Worm (Caenorhabditis elegans) whole organism, early embryonic: ENCODE results near the gene F41E6.7.

Experiments
- B0310.2 ChIP-seq: sonication (generic microtip); optimal IDR thresholded peaks from 2 replicates; lab custom pipeline; 2016; ENCODE audit warnings: mild to moderate bottlenecking, missing genetic modification characterization, missing compliant biosample characterization
- F13C5.2 ChIP-seq: sonication (generic microtip); optimal IDR thresholded peaks from 2 replicates; lab custom pipeline; 2017; ENCODE audit warnings: mild to moderate bottlenecking, missing genetic modification characterization, inconsistent platforms, missing compliant biosample characterization
- aly-1 ChIP-seq: sonication (generic microtip); optimal IDR thresholded peaks from 2 replicates; lab custom pipeline; 2016; ENCODE audit warnings: missing genetic modification characterization, missing compliant biosample characterization
- ama-1 ChIP-seq: fragments of 150-350 bp; optimal IDR thresholded peaks from 2 replicates; lab custom pipeline; 2014
- ceh-13 ChIP-seq: fragments of 200-800 bp; sonication (Bioruptor generic); optimal IDR thresholded peaks from 2 replicates; lab custom pipeline; 2018; ENCODE audit warnings: mild to moderate bottlenecking, missing genetic modification characterization, missing compliant biosample characterization
- ceh-36 ChIP-seq: sonication (generic microtip); optimal IDR thresholded peaks from 2 replicates; lab custom pipeline; 2016; ENCODE audit warnings: missing genetic modification characterization, inconsistent platforms, missing compliant biosample characterization
- ets-7 ChIP-seq: sonication (generic microtip); optimal IDR thresholded peaks from 2 replicates; lab custom pipeline; 2016; ENCODE audit warnings: missing genotype, missing genetic modification characterization, missing compliant biosample characterization
- flt-1 ChIP-seq: fragments of 200-800 bp; sonication (Bioruptor generic); IDR thresholded peaks from 2 replicates; pipeline ENCODE4 v1.3.6; 2022; ENCODE audit warnings: missing genetic modification characterization, missing compliant biosample characterization
- hmbx-1 ChIP-seq: sonication (generic microtip); optimal IDR thresholded peaks from 2 replicates; lab custom pipeline; 2016; ENCODE audit warnings: mild to moderate bottlenecking, missing genetic modification characterization, missing compliant biosample characterization
- hmg-4 ChIP-seq: fragments of 200-800 bp; sonication (Bioruptor generic); optimal IDR thresholded peaks from 2 replicates; lab custom pipeline; 2018; ENCODE audit warnings: mild to moderate bottlenecking, missing genetic modification characterization, missing compliant biosample characterization
- hnd-1 ChIP-seq: sonication (generic microtip); optimal IDR thresholded peaks from 2 replicates; lab custom pipeline; 2016; ENCODE audit warnings: missing genetic modification characterization, missing compliant biosample characterization
- pes-1 ChIP-seq: fragments of 200-800 bp; sonication (Bioruptor generic); IDR thresholded peaks from 2 replicates; pipeline ENCODE4 v1.3.6; 2022; ENCODE audit warnings: missing genetic modification reagents, missing genetic modification characterization, missing compliant biosample characterization
- scrt-1 ChIP-seq: fragments of 200-800 bp; sonication (Bioruptor generic); IDR thresholded peaks from 2 replicates; pipeline ENCODE4 v1.3.6; 2022; ENCODE audit warnings: missing genetic modification characterization, missing compliant biosample characterization
- sea-1 ChIP-seq: fragments of 200-800 bp; sonication (Bioruptor generic); conservative IDR thresholded peaks from 2 replicates; pipeline ENCODE4 v1.3.6; 2022; ENCODE audit warnings: missing genetic modification characterization, missing compliant biosample characterization
- tbx-11 ChIP-seq: fragments of 200-800 bp; sonication (Bioruptor generic); IDR thresholded peaks from 2 replicates; pipeline ENCODE4 v1.3.6; 2022; ENCODE audit warnings: missing genetic modification characterization, missing compliant biosample characterization
- tbx-37 ChIP-seq: fragments of 200-800 bp; sonication (Bioruptor generic); conservative IDR thresholded peaks from 2 replicates; pipeline ENCODE4 v1.3.6; 2022; ENCODE audit warnings: missing genetic modification reagents, missing genetic modification characterization, missing compliant biosample characterization
- tra-4 ChIP-seq: sonication (generic microtip); optimal IDR thresholded peaks from 2 replicates; lab custom pipeline; 2017; ENCODE audit warnings: missing genetic modification characterization, missing compliant biosample characterization

The F41E6.7 gene

DNA sequence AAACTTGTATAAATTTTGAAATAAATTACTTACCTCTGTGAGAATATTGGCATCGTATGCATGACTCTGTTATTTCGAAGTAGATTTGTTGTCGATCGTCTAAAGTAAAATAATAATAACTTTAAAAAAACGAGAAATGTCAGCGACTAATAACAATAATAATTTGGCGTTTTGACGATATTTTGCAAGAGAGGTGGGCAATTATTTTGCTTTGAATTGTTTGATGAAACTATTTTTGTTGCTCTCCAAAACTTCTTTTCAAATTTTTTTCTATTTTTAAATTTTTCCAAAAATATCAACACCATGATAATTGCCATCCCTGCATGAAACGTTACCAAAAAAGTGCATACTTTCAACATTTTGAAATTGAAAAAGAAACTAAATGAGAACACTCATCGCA, at the start of gene F41E6.7:
Gene F41E6.7 (minus strand): TSS at position 101 of the 400 bp plus-strand sequence.
- TF ChIP-seq pes-1 (GFP tag; lab: Robert Waterston, UW) (no peak), ama-1 (lab: Kevin White, UChicago) (no peak), B0310.2 (tag; lab: Kevin White, UChicago) (no peak), ceh-13 (GFP tag; lab: Kevin White, UChicago) (no peak), hnd-1 (tag; lab: Kevin White, UChicago) (no peak), hmbx-1 (tag; lab: Kevin White, UChicago) (no peak), hmg-4 (GFP tag; lab: Kevin White, UChicago) (no peak), F13C5.2 (no peak), sea-1 (no peak), ceh-36 (tag; lab: Kevin White, UChicago) (no peak), tra-4 (tag; lab: Kevin White, UChicago) (no peak), tbx-11 (no peak)

DNA sequence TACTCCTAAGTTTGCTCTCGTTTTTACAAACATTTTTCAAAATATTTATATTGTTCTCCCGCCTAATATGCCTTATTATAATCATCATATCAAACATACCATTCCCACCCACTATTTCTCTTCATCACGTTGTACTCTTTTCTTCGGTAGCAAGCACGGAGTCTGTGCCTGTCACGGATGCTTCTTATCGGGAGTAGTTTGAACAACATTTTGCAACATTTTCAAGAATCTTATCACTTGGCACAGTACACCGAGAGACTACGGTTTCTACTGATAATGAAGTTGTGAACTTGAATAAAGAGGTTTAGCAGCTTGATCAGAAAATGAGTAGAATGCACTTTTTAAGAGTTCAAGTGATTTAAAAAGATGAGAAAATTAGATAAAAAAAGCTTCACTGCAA, 49.2 kb upstream of the F41E6.7 start:
- TF ChIP-seq hmg-4 (GFP tag; lab: Kevin White, UChicago) = no peak
- no peak for TF ChIP-seq scrt-1
- TF ChIP-seq B0310.2 (tag; lab: Kevin White, UChicago) = no peak
- no peak for TF ChIP-seq ets-7 (tag; lab: Kevin White, UChicago)
- no peak for TF ChIP-seq ama-1 (lab: Kevin White, UChicago)
- TF ChIP-seq ceh-36 (tag; lab: Kevin White, UChicago) = no peak
- TF ChIP-seq pes-1 (GFP tag; lab: Robert Waterston, UW) = no peak
- TF ChIP-seq hmbx-1 (tag; lab: Kevin White, UChicago) = no peak
- no peak for TF ChIP-seq aly-1 (tag; lab: Kevin White, UChicago)

- TF ChIP-seq ama-1 (lab: Kevin White, UChicago) (no peak), B0310.2 (tag; lab: Kevin White, UChicago) (no peak), tbx-11 (no peak), hmg-4 (GFP tag; lab: Kevin White, UChicago) (no peak), sea-1 (no peak), tra-4 (tag; lab: Kevin White, UChicago) (no peak), hnd-1 (tag; lab: Kevin White, UChicago) (no peak), scrt-1 (no peak), flt-1 (GFP tag; lab: Robert Waterston, UW) (no peak), ets-7 (tag; lab: Kevin White, UChicago) (no peak), F13C5.2 (no peak)
Measured at ce11 chrV:8643093-8643492, 44.0 kb upstream of the F41E6.7 start, which contains the start of gene asp-13. asp-13 (minus strand) TSS chrV:8643193.

ce11 chrV:8641266-8641665, 42.2 kb upstream of the F41E6.7 start, which contains the start of gene F28A12.3:
F28A12.3 (minus strand) TSS chrV:8641366.
- TF ChIP-seq ceh-36 (tag; lab: Kevin White, UChicago) (no peak), ceh-13 (GFP tag; lab: Kevin White, UChicago) (no peak), aly-1 (tag; lab: Kevin White, UChicago) (no peak), ama-1 (lab: Kevin White, UChicago) (no peak)

ce11 chrV:8637666-8638271, 38.7 kb upstream of the F41E6.7 start, which contains the start of the genes F28A12.10 and acd-4:
F28A12.10 (minus strand) TSS chrV:8637766.
acd-4 (plus strand) TSS chrV:8638221.
- no peak for TF ChIP-seq ama-1 (lab: Kevin White, UChicago)
- no peak for TF ChIP-seq aly-1 (tag; lab: Kevin White, UChicago)
- TF ChIP-seq ceh-13 (GFP tag; lab: Kevin White, UChicago) = no peak
- no peak for TF ChIP-seq hmg-4 (GFP tag; lab: Kevin White, UChicago)
- no peak for TF ChIP-seq B0310.2 (tag; lab: Kevin White, UChicago)

DNA sequence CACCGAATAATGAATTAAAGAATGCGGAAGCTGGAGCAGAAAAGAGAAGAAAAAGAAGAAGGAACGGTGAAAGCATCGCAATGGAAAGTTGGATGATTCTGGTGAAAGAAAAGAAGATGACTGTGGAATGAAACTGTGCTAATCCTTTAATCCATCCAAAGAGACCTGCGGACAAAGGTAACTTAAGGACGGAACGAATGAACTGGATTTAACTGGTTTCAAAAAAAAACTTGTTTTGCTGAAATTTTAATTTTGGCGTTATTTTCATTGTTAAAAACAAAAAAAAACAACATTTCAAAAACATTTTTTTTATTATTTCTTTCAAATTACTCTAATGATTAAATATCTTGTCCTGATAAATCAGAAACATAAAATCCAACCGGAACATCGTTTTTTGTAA, 37.8 kb upstream of the F41E6.7 start, which contains the start of gene grl-12:
Gene grl-12 (minus strand): TSS at position 101 of the 400 bp plus-strand sequence.
- no peak for TF ChIP-seq tbx-37 (GFP tag; lab: Robert Waterston, UW)
- no peak for TF ChIP-seq ets-7 (tag; lab: Kevin White, UChicago)
- TF ChIP-seq pes-1 (GFP tag; lab: Robert Waterston, UW) = no peak
- TF ChIP-seq B0310.2 (tag; lab: Kevin White, UChicago) = no peak
- TF ChIP-seq hmbx-1 (tag; lab: Kevin White, UChicago) = no peak
- no peak for TF ChIP-seq hnd-1 (tag; lab: Kevin White, UChicago)
- no peak for TF ChIP-seq tra-4 (tag; lab: Kevin White, UChicago)
- TF ChIP-seq flt-1 (GFP tag; lab: Robert Waterston, UW) = no peak
- no peak for TF ChIP-seq ceh-36 (tag; lab: Kevin White, UChicago)
- TF ChIP-seq ama-1 (lab: Kevin White, UChicago) = no peak
- no peak for TF ChIP-seq scrt-1
- TF ChIP-seq aly-1 (tag; lab: Kevin White, UChicago) = no peak
- no peak for TF ChIP-seq hmg-4 (GFP tag; lab: Kevin White, UChicago)
- TF ChIP-seq ceh-13 (GFP tag; lab: Kevin White, UChicago) = no peak
- no peak for TF ChIP-seq tbx-11
- TF ChIP-seq F13C5.2 = no peak
- no peak for TF ChIP-seq sea-1

DNA sequence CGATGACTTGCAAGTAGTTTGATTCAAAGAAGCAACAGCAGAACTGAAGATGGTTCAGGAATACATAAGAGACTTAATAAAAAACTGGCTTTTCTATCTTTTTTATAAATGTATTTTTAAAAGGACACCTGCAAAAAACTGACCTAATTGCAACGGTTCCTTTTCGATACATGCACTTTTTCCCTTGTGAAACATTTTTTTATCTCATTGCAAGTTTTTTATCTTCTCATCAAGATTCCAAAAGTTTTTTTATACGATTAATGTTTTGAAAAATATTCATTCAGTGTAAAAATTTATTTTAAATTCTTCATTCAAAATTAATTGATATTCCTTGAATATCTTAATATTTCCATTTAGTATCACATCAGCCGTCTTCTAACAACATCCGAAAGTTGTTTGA, 36.5 kb upstream of the F41E6.7 start, which contains the start of gene oac-29:
Gene oac-29 (minus strand): TSS at position 101 of the 400 bp plus-strand sequence.
- TF ChIP-seq ets-7 (tag; lab: Kevin White, UChicago) = no peak
- no peak for TF ChIP-seq aly-1 (tag; lab: Kevin White, UChicago)
- no peak for TF ChIP-seq tra-4 (tag; lab: Kevin White, UChicago)
- TF ChIP-seq flt-1 (GFP tag; lab: Robert Waterston, UW) = no peak
- no peak for TF ChIP-seq tbx-11
- no peak for TF ChIP-seq ceh-36 (tag; lab: Kevin White, UChicago)
- no peak for TF ChIP-seq hmg-4 (GFP tag; lab: Kevin White, UChicago)
- TF ChIP-seq ama-1 (lab: Kevin White, UChicago) = no peak
- no peak for TF ChIP-seq B0310.2 (tag; lab: Kevin White, UChicago)
- TF ChIP-seq ceh-13 (GFP tag; lab: Kevin White, UChicago) = no peak
- no peak for TF ChIP-seq hmbx-1 (tag; lab: Kevin White, UChicago)
- no peak for TF ChIP-seq pes-1 (GFP tag; lab: Robert Waterston, UW)
- TF ChIP-seq sea-1 = no peak
- TF ChIP-seq F13C5.2 = no peak
- no peak for TF ChIP-seq scrt-1
- TF ChIP-seq hnd-1 (tag; lab: Kevin White, UChicago) = no peak
- TF ChIP-seq tbx-37 (GFP tag; lab: Robert Waterston, UW) = no peak
